Worm (Caenorhabditis elegans) whole organism, early embryonic: ENCODE measurements around the gene pqn-54.

Experiments
- B0310.2 ChIP-seq: sonication (generic microtip); optimal IDR thresholded peaks from 2 replicates; lab custom pipeline; 2016; ENCODE audit warnings: mild to moderate bottlenecking, missing genetic modification characterization, missing compliant biosample characterization
- F13C5.2 ChIP-seq: sonication (generic microtip); optimal IDR thresholded peaks from 2 replicates; lab custom pipeline; 2017; ENCODE audit warnings: mild to moderate bottlenecking, missing genetic modification characterization, inconsistent platforms, missing compliant biosample characterization
- aly-1 ChIP-seq: sonication (generic microtip); optimal IDR thresholded peaks from 2 replicates; lab custom pipeline; 2016; ENCODE audit warnings: missing genetic modification characterization, missing compliant biosample characterization
- ama-1 ChIP-seq: fragments of 150-350 bp; optimal IDR thresholded peaks from 2 replicates; lab custom pipeline; 2014
- ceh-13 ChIP-seq: fragments of 200-800 bp; sonication (Bioruptor generic); optimal IDR thresholded peaks from 2 replicates; lab custom pipeline; 2018; ENCODE audit warnings: mild to moderate bottlenecking, missing genetic modification characterization, missing compliant biosample characterization
- ceh-36 ChIP-seq: sonication (generic microtip); optimal IDR thresholded peaks from 2 replicates; lab custom pipeline; 2016; ENCODE audit warnings: missing genetic modification characterization, inconsistent platforms, missing compliant biosample characterization
- flt-1 ChIP-seq: fragments of 200-800 bp; sonication (Bioruptor generic); IDR thresholded peaks from 2 replicates; pipeline ENCODE4 v1.3.6; 2022; ENCODE audit warnings: missing genetic modification characterization, missing compliant biosample characterization
- hmbx-1 ChIP-seq: sonication (generic microtip); optimal IDR thresholded peaks from 2 replicates; lab custom pipeline; 2016; ENCODE audit warnings: mild to moderate bottlenecking, missing genetic modification characterization, missing compliant biosample characterization
- hnd-1 ChIP-seq: sonication (generic microtip); optimal IDR thresholded peaks from 2 replicates; lab custom pipeline; 2016; ENCODE audit warnings: missing genetic modification characterization, missing compliant biosample characterization
- pes-1 ChIP-seq: fragments of 200-800 bp; sonication (Bioruptor generic); IDR thresholded peaks from 2 replicates; pipeline ENCODE4 v1.3.6; 2022; ENCODE audit warnings: missing genetic modification reagents, missing genetic modification characterization, missing compliant biosample characterization
- sea-1 ChIP-seq: fragments of 200-800 bp; sonication (Bioruptor generic); conservative IDR thresholded peaks from 2 replicates; pipeline ENCODE4 v1.3.6; 2022; ENCODE audit warnings: missing genetic modification characterization, missing compliant biosample characterization
- tbx-11 ChIP-seq: fragments of 200-800 bp; sonication (Bioruptor generic); IDR thresholded peaks from 2 replicates; pipeline ENCODE4 v1.3.6; 2022; ENCODE audit warnings: missing genetic modification characterization, missing compliant biosample characterization
- tbx-37 ChIP-seq: fragments of 200-800 bp; sonication (Bioruptor generic); conservative IDR thresholded peaks from 2 replicates; pipeline ENCODE4 v1.3.6; 2022; ENCODE audit warnings: missing genetic modification reagents, missing genetic modification characterization, missing compliant biosample characterization
- tra-4 ChIP-seq: sonication (generic microtip); optimal IDR thresholded peaks from 2 replicates; lab custom pipeline; 2017; ENCODE audit warnings: missing genetic modification characterization, missing compliant biosample characterization

- no peak for TF ChIP-seq ceh-13 (GFP tag; lab: Kevin White, UChicago)
- TF ChIP-seq ama-1: no peak
- TF ChIP-seq tra-4 (tag; lab: Kevin White, UChicago): no peak
- TF ChIP-seq F13C5.2 (tag; lab: Kevin White, UChicago): no peak
- TF ChIP-seq aly-1 (tag; lab: Kevin White, UChicago): no peak
- no peak for TF ChIP-seq pes-1 (GFP tag; lab: Robert Waterston, UW)
- no peak for TF ChIP-seq tbx-37 (GFP tag; lab: Robert Waterston, UW)
- no peak for TF ChIP-seq ceh-36 (tag; lab: Kevin White, UChicago)
- no peak for TF ChIP-seq B0310.2 (tag; lab: Kevin White, UChicago)
- no peak for TF ChIP-seq sea-1 (GFP tag; lab: Robert Waterston, UW)
- no peak for TF ChIP-seq tbx-11 (GFP tag; lab: Robert Waterston, UW)
- no peak for TF ChIP-seq hnd-1 (tag; lab: Kevin White, UChicago)
- TF ChIP-seq flt-1 (GFP tag; lab: Robert Waterston, UW): no peak
- no peak for TF ChIP-seq hmbx-1
Observed at ce11 chrV:1472569-1472968, 7.8 kb downstream of the pqn-54 start.
